Fruit fly (Drosophila melanogaster) whole organism: ENCODE results near the gene CG31636.

Experiments used
- CG8478 ChIP-seq: fragments of >200 bp; optimal IDR thresholded peaks from 2 replicates; lab custom pipeline; 2018; ENCODE audit warnings: inconsistent platforms
- pan ChIP-seq: fragments of >200 bp; optimal IDR thresholded peaks from 2 replicates; lab custom pipeline; 2017
- usp ChIP-seq: fragments of >200 bp; optimal IDR thresholded peaks from 2 replicates; lab custom pipeline; 2017; ENCODE audit warnings: missing biosample characterization, missing genetic modification characterization, mixed read lengths

DNA sequence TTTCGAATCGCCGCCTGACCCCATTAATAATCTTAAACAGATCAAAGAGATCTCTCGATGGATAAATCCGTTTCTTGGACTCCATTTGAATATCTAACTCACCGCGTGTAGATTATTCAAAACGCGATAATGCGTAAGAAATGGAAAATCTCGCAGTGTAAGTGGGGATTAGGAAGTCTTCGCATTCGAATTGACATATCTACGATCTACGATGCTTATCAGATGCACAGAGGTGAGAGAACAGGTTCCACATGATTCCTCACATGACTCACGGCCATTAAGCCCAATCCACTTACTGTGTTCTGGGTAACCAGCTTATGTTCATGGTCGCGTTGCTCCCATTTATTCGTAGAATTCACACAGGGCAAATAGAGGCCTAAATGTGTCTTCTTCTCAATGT lies 38.3 kb upstream of the CG31636 start:
- no peak for TF ChIP-seq pan (lab: Kevin White, UChicago)
- no peak for TF ChIP-seq usp (GFP tag; lab: Kevin White, UChicago)
- no peak for TF ChIP-seq CG8478 (lab: Kevin White, UChicago)
